Worm (Caenorhabditis elegans): ENCODE measurements around the gene dnpp-1.

ce11 chrIII:5845483-5845882 lies 18.1 kb downstream of the dnpp-1 start:
- TF ChIP-seq F13C5.2 (tag; optimal IDR thresholded peaks at IDR 0.05) (no peak), ama-1 (optimal IDR thresholded peaks at IDR 0.05) (no peak), ceh-36 (tag; optimal IDR thresholded peaks at IDR 0.05) (no peak)

Measured in whole organism, early embryonic.